Fruit fly (Drosophila melanogaster) whole organism, wandering third instar larva: ENCODE measurements around the gene CG8945.

Source experiments
- Mio ChIP-seq: sonication (Bioruptor generic); optimal IDR thresholded peaks from 2 replicates; lab custom pipeline; 2016; ENCODE audit warnings: missing biosample characterization, missing genetic modification characterization
- jim ChIP-seq: fragments of 175-275, 200-325 bp; sonication (Bioruptor generic); optimal IDR thresholded peaks from 2 replicates; lab custom pipeline; 2016; ENCODE audit warnings: missing biosample characterization, mild to moderate bottlenecking, missing genetic modification characterization

DNA sequence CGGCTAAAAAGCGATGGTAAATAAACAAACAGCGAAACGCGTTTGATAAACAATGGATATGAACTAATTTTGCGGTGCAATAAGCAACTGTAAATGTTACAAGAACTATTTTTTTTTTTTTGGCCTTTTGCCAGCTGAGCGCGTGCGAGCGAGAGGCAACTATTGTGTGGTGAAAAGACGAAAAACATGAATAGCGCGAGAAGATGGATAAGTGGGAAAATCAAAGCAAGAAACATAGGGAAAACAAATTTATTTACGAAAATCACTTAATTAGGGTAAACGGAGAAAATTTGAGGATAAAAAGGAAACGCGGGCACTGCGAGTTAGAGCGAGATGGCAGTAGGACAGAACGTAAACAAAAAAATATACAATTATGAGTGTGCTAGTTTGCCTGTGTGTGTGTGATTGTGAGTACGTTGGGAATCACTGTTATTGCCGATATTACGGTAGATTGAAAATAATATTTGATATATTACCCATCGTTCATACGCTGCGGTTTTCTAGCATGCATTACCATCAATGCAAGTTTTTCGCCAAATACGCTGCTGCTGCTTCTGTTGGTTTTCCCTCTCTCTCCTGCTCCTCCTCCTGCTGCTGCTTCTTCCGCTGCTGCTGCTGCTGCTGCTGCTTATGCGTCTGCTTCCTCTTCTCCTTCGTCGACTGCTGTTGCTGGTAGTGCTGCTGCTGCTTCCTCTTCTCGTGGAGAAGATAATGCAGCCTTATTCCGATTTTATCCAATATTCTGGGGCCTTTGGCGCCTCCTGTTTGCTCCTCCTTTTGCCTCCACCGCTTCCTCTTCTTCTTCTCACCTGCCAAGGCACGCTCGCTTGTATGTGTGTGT is 10.8 kb downstream of the CG8945 start:
- TF ChIP-seq Mio (GFP tag; lab: Kevin White, UChicago) (no peak), jim (GFP tag; lab: Kevin White, UChicago) (no peak)
